Fruit fly (Drosophila melanogaster) whole organism, embryonic: ENCODE data around the gene CrebB.

Source experiments
- CG1603 ChIP-seq: fragments of 200-800 bp; sonication (Bioruptor generic); optimal IDR thresholded peaks from 2 replicates; lab custom pipeline; 2019; ENCODE audit warnings: missing biosample characterization, mild to moderate bottlenecking, missing genetic modification characterization, moderate library complexity
- CG16779 ChIP-seq: fragments of 200-800 bp; sonication (Bioruptor generic); IDR thresholded peaks from 2 replicates; pipeline ENCODE4 v1.3.6; 2022; ENCODE audit warnings: missing biosample characterization, missing genetic modification characterization
- CG3281 ChIP-seq: fragments of 200-800 bp; sonication (Bioruptor generic); optimal IDR thresholded peaks from 3 replicates; lab custom pipeline; 2017; ENCODE audit warnings: missing biosample characterization, mild to moderate bottlenecking, missing genetic modification characterization
- CG6175 ChIP-seq: fragments of 200-800 bp; sonication (Bioruptor generic); IDR thresholded peaks from 3 replicates; pipeline ENCODE4 v1.3.6; 2022; ENCODE audit warnings: missing biosample characterization, missing genetic modification characterization
- CG7963 ChIP-seq: fragments of 200-800 bp; sonication (Bioruptor generic); IDR thresholded peaks from 3 replicates; pipeline ENCODE4 v1.3.6; 2022; ENCODE audit warnings: missing biosample characterization, missing genetic modification characterization; ENCODE audit not compliant: partially characterized antibody
- Chrac-16 ChIP-seq: fragments of 200-800 bp; sonication (Bioruptor generic); optimal IDR thresholded peaks from 3 replicates; lab custom pipeline; 2016; ENCODE audit warnings: missing biosample characterization, missing genetic modification characterization
- Xrp1 ChIP-seq: fragments of 200-800 bp; sonication (Bioruptor generic); IDR thresholded peaks from 2 replicates; pipeline ENCODE4 v1.3.6; 2022; ENCODE audit warnings: missing biosample characterization, missing genetic modification characterization
- ci ChIP-seq: fragments of 200-800 bp; sonication (Bioruptor generic); IDR thresholded peaks from 3 replicates; pipeline ENCODE4 v1.3.6; 2022; ENCODE audit warnings: missing biosample characterization, missing genetic modification characterization
- nerfin-2 ChIP-seq: fragments of 200-800 bp; sonication (Bioruptor generic); IDR thresholded peaks from 2 replicates; pipeline ENCODE4 v1.3.6; 2022; ENCODE audit warnings: missing biosample characterization, missing genetic modification characterization; ENCODE audit not compliant: partially characterized antibody
- repo ChIP-seq: fragments of 200-800 bp; sonication (Bioruptor generic); optimal IDR thresholded peaks from 2 replicates; lab custom pipeline; 2016; ENCODE audit warnings: missing biosample characterization, missing genetic modification characterization
- sens-2 ChIP-seq: fragments of 200-800 bp; sonication (Bioruptor generic); IDR thresholded peaks from 2 replicates; pipeline ENCODE4 v1.3.6; 2022; ENCODE audit warnings: missing biosample characterization, missing genetic modification characterization
- so ChIP-seq: fragments of 200-800 bp; sonication (Bioruptor generic); IDR thresholded peaks from 3 replicates; pipeline ENCODE4 v1.3.6; 2022; ENCODE audit warnings: missing biosample characterization, missing genetic modification characterization
- tio ChIP-seq: fragments of 200-800 bp; sonication (Bioruptor generic); optimal IDR thresholded peaks from 2 replicates; lab custom pipeline; 2017; ENCODE audit warnings: missing biosample characterization, missing genetic modification characterization, inconsistent platforms
- tx ChIP-seq: fragments of 200-800 bp; sonication (Bioruptor generic); optimal IDR thresholded peaks from 2 replicates; lab custom pipeline; 2016; ENCODE audit warnings: missing biosample characterization, missing genetic modification characterization

- TF ChIP-seq CG3281 (GFP tag; lab: Kevin White, UChicago), result no peak
- TF ChIP-seq CG7963, result no peak
- no peak for TF ChIP-seq repo
- TF ChIP-seq CG6175 (GFP tag; lab: Robert Waterston, UW), result no peak
- no peak for TF ChIP-seq ci (GFP tag; lab: Robert Waterston, UW)
- no peak for TF ChIP-seq sens-2 (GFP tag; lab: Robert Waterston, UW)
- no peak for TF ChIP-seq tio (GFP tag; lab: Kevin White, UChicago)
- no peak for TF ChIP-seq nerfin-2 (GFP tag; lab: Robert Waterston, UW)
- no peak for TF ChIP-seq CG16779
- TF ChIP-seq Xrp1 (GFP tag; lab: Robert Waterston, UW), result no peak
- TF ChIP-seq so (GFP tag; lab: Robert Waterston, UW), result no peak
- no peak for TF ChIP-seq tx
- no peak for TF ChIP-seq CG1603 (tag; lab: Kevin White, UChicago)
- no peak for TF ChIP-seq Chrac-16 (GFP tag; lab: Kevin White, UChicago)
These were observed 38.0 kb downstream of the CrebB start for dm6 chrX:18404150-18404631.
